Fruit fly (Drosophila melanogaster) whole organism, embryonic: ENCODE measurements around the gene ssp3.

Experiments used
- Antp ChIP-seq: fragments of 200-800 bp; sonication (Bioruptor generic); optimal IDR thresholded peaks from 3 replicates; lab custom pipeline; 2016; ENCODE audit warnings: missing biosample characterization, missing genetic modification characterization
- Awh ChIP-seq: fragments of 200-800 bp; sonication (Bioruptor generic); IDR thresholded peaks from 2 replicates; pipeline ENCODE4, ENCODE4 v1.3.6; 2022; ENCODE audit warnings: missing biosample characterization, missing genetic modification characterization
- CG10565 ChIP-seq: fragments of 200-800 bp; sonication (Bioruptor generic); optimal IDR thresholded peaks from 3 replicates; lab custom pipeline; 2016; ENCODE audit warnings: missing biosample characterization, mild to moderate bottlenecking, missing genetic modification characterization
- CG10959 ChIP-seq: fragments of 200-800 bp; sonication (Bioruptor generic); IDR thresholded peaks from 2 replicates; pipeline ENCODE4 v1.3.6; 2022; ENCODE audit warnings: missing biosample characterization, missing genetic modification characterization
- CG11723 ChIP-seq: fragments of 200-800 bp; sonication (Bioruptor generic); optimal IDR thresholded peaks from 2 replicates; lab custom pipeline; 2017; ENCODE audit warnings: missing biosample characterization, mild to moderate bottlenecking, missing genetic modification characterization
- CG12219 ChIP-seq: fragments of 200-800 bp; sonication (Bioruptor generic); optimal IDR thresholded peaks from 3 replicates; lab custom pipeline; 2018; ENCODE audit warnings: missing biosample characterization, mild to moderate bottlenecking, missing genetic modification characterization
- CG12942 ChIP-seq: fragments of 200-800 bp; sonication (Bioruptor generic); optimal IDR thresholded peaks from 3 replicates; lab custom pipeline; 2016; ENCODE audit warnings: missing biosample characterization, missing genetic modification characterization
- CG14014 ChIP-seq: fragments of 200-800 bp; sonication (Bioruptor generic); IDR thresholded peaks from 2 replicates; pipeline ENCODE4 v1.3.6; 2022; ENCODE audit warnings: missing biosample characterization, missing genetic modification characterization
- CG1603 ChIP-seq: fragments of 200-800 bp; sonication (Bioruptor generic); optimal IDR thresholded peaks from 2 replicates; lab custom pipeline; 2019; ENCODE audit warnings: missing biosample characterization, mild to moderate bottlenecking, missing genetic modification characterization, moderate library complexity
- CG16813 ChIP-seq: fragments of 200-800 bp; sonication (Bioruptor generic); IDR thresholded peaks from 3 replicates; pipeline ENCODE4 v1.3.6; 2022; ENCODE audit warnings: missing biosample characterization, missing genetic modification characterization; ENCODE audit not compliant: partially characterized antibody
- CG31365 ChIP-seq: fragments of 200-800 bp; sonication (Bioruptor generic); optimal IDR thresholded peaks from 2 replicates; lab custom pipeline; 2018; ENCODE audit warnings: missing biosample characterization, mild to moderate bottlenecking, missing genetic modification characterization
- CG31441 ChIP-seq: fragments of 200-800 bp; sonication (Bioruptor generic); IDR thresholded peaks from 2 replicates; pipeline ENCODE4 v1.3.6; 2022; ENCODE audit warnings: missing biosample characterization, missing genetic modification characterization
- CG34224 ChIP-seq: fragments of 200-800 bp; sonication (Bioruptor generic); IDR thresholded peaks from 3 replicates; pipeline ENCODE4 v1.3.6; 2022; ENCODE audit warnings: missing biosample characterization, missing genetic modification characterization; ENCODE audit not compliant: partially characterized antibody
- CG3726 ChIP-seq: fragments of 200-800 bp; sonication (Bioruptor generic); IDR thresholded peaks from 3 replicates; pipeline ENCODE4, ENCODE4 v1.3.6; 2022; ENCODE audit warnings: missing biosample characterization, missing genetic modification characterization
- CG4730 ChIP-seq: fragments of 200-800 bp; sonication (Bioruptor generic); IDR thresholded peaks from 2 replicates; pipeline ENCODE4 v1.3.6; 2022; ENCODE audit warnings: missing biosample characterization, missing genetic modification characterization
- CG5180 ChIP-seq: fragments of 200-800 bp; sonication (Bioruptor generic); optimal IDR thresholded peaks from 3 replicates; lab custom pipeline; 2017; ENCODE audit warnings: missing biosample characterization, missing genetic modification characterization, mild to moderate bottlenecking, moderate library complexity, missing genetic modification reagents
- CG6254 ChIP-seq: fragments of 200-800 bp; sonication (Bioruptor generic); optimal IDR thresholded peaks from 3 replicates; lab custom pipeline; 2017; ENCODE audit warnings: mild to moderate bottlenecking, missing biosample characterization, missing genetic modification reagents, missing genetic modification characterization
- CG7786 ChIP-seq: fragments of 200-800 bp; sonication (Bioruptor generic); optimal IDR thresholded peaks from 2 replicates; lab custom pipeline; 2016; ENCODE audit warnings: missing biosample characterization, missing genetic modification characterization
- CG7928 ChIP-seq: fragments of 200-800 bp; sonication (Bioruptor generic); optimal IDR thresholded peaks from 2 replicates; lab custom pipeline; 2017; ENCODE audit warnings: missing biosample characterization, mild to moderate bottlenecking, missing genetic modification characterization
- CG8089 ChIP-seq: fragments of 200-800 bp; sonication (Bioruptor generic); optimal IDR thresholded peaks from 3 replicates; lab custom pipeline; 2016; ENCODE audit warnings: missing biosample characterization, missing genetic modification characterization
- CG9609 ChIP-seq: fragments of 200-800 bp; sonication (Bioruptor generic); optimal IDR thresholded peaks from 3 replicates; lab custom pipeline; 2016; ENCODE audit warnings: missing biosample characterization, missing genetic modification characterization
- Dp ChIP-seq: fragments of 200-800 bp; sonication (Bioruptor generic); optimal IDR thresholded peaks from 2 replicates; lab custom pipeline; 2018; ENCODE audit warnings: missing biosample characterization, mild to moderate bottlenecking, missing genetic modification characterization, moderate library complexity
- Dref ChIP-seq: fragments of 200-800 bp; sonication (Bioruptor generic); IDR thresholded peaks from 2 replicates; pipeline ENCODE4 v1.3.6; 2022; ENCODE audit warnings: missing biosample characterization, missing genetic modification characterization
- H15 ChIP-seq: fragments of 200-800 bp; sonication (Bioruptor generic); IDR thresholded peaks from 3 replicates; pipeline ENCODE4 v1.3.6; 2022; ENCODE audit warnings: missing biosample characterization, missing genetic modification characterization
- Hr39 ChIP-seq: fragments of >200 bp; optimal IDR thresholded peaks from 2 replicates; lab custom pipeline; 2017
- Kr ChIP-seq: fragments of 200-800 bp; sonication (Bioruptor generic); optimal IDR thresholded peaks from 2 replicates; lab custom pipeline; 2017; ENCODE audit warnings: missing biosample characterization, mild to moderate bottlenecking, missing genetic modification characterization
- MBD-R2 ChIP-seq: fragments of 200-800 bp; sonication (Bioruptor generic); IDR thresholded peaks from 2 replicates; pipeline ENCODE4 v1.3.6; 2022; ENCODE audit warnings: missing biosample characterization, missing genetic modification characterization
- MTF-1 ChIP-seq: fragments of 200-800 bp; sonication (Bioruptor generic); optimal IDR thresholded peaks from 2 replicates; lab custom pipeline; 2018; ENCODE audit warnings: missing biosample characterization, mild to moderate bottlenecking, missing genetic modification characterization, borderline replicate concordance
- Rfx ChIP-seq: fragments of 200-800 bp; sonication (Bioruptor generic); IDR thresholded peaks from 2 replicates; pipeline ENCODE4 v1.3.6; 2022; ENCODE audit warnings: missing biosample characterization, missing genetic modification characterization
- Ssrp ChIP-seq: fragments of 200-800 bp; sonication (Bioruptor generic); optimal IDR thresholded peaks from 2 replicates; lab custom pipeline; 2018; ENCODE audit warnings: missing biosample characterization, mild to moderate bottlenecking, missing genetic modification characterization, moderate library complexity
- bigmax ChIP-seq: fragments of 200-800 bp; sonication (Bioruptor generic); optimal IDR thresholded peaks from 2 replicates; lab custom pipeline; 2018; ENCODE audit warnings: missing biosample characterization, mild to moderate bottlenecking, missing genetic modification characterization
- br ChIP-seq: fragments of >200 bp; optimal IDR thresholded peaks from 2 replicates; lab custom pipeline; 2017
- chn ChIP-seq: fragments of 200-800 bp; sonication (Bioruptor generic); optimal IDR thresholded peaks from 2 replicates; lab custom pipeline; 2016; ENCODE audit warnings: missing biosample characterization, missing genetic modification characterization
- crc ChIP-seq: fragments of 200-800 bp; sonication (Bioruptor generic); optimal IDR thresholded peaks from 2 replicates; lab custom pipeline; 2016; ENCODE audit warnings: missing biosample characterization, missing genetic modification characterization
- crol ChIP-seq: fragments of 200-800 bp; sonication (Bioruptor generic); IDR thresholded peaks from 2 replicates; pipeline ENCODE4 v1.3.6; 2022; ENCODE audit warnings: missing biosample characterization, missing genetic modification characterization
- da ChIP-seq: fragments of 200-800 bp; sonication (Bioruptor generic); optimal IDR thresholded peaks from 2 replicates; lab custom pipeline; 2016; ENCODE audit warnings: missing biosample characterization, missing genetic modification characterization
- fd3F ChIP-seq: fragments of 200-800 bp; sonication (Bioruptor generic); optimal IDR thresholded peaks from 2 replicates; lab custom pipeline; 2018; ENCODE audit warnings: missing biosample characterization, mild to moderate bottlenecking, missing genetic modification characterization, moderate library complexity
- gce ChIP-seq: fragments of 200-800 bp; sonication (Bioruptor generic); IDR thresholded peaks from 3 replicates; pipeline ENCODE4 v1.3.6; 2022; ENCODE audit warnings: missing biosample characterization, missing genetic modification characterization
- h ChIP-seq: fragments of >200 bp; optimal IDR thresholded peaks from 2 replicates; lab custom pipeline; 2017
- lov ChIP-seq, 2 experiments: fragments of 200-800 bp in 1 of 2; fragments of >200 bp in 1 of 2; sonication (Bioruptor generic) in 1 of 2; IDR thresholded peaks in 1 of 2; optimal IDR thresholded peaks in 1 of 2; 2 replicates in 1 of 2; 3 replicates in 1 of 2; pipeline versions ENCODE4 v1.3.6 to Lab custom; 2017 to 2022; ENCODE audit warnings: missing biosample characterization in 1 of 2, missing genetic modification characterization in 1 of 2
- luna ChIP-seq: fragments of 200-800 bp; sonication (Bioruptor generic); optimal IDR thresholded peaks from 2 replicates; lab custom pipeline; 2016; ENCODE audit warnings: missing biosample characterization, missing genetic modification characterization
- pb ChIP-seq: fragments of 200-800 bp; sonication (Bioruptor generic); optimal IDR thresholded peaks from 3 replicates; lab custom pipeline; 2016; ENCODE audit warnings: missing biosample characterization, missing genetic modification characterization
- prd ChIP-seq, 3 experiments: fragments of >200 bp in 2 of 3; fragments of 200-800 bp in 1 of 3; sonication (Bioruptor generic) in 1 of 3; optimal IDR thresholded peaks in 2 of 3; IDR thresholded peaks in 1 of 3; 2 replicates in 2 of 3; 3 replicates in 1 of 3; pipeline versions ENCODE4 v1.3.6 to Lab custom; 2017 to 2022; ENCODE audit warnings: missing biosample characterization in 1 of 3, missing genetic modification characterization in 1 of 3
- repo ChIP-seq: fragments of 200-800 bp; sonication (Bioruptor generic); optimal IDR thresholded peaks from 2 replicates; lab custom pipeline; 2016; ENCODE audit warnings: missing biosample characterization, missing genetic modification characterization
- sens-2 ChIP-seq: fragments of 200-800 bp; sonication (Bioruptor generic); IDR thresholded peaks from 2 replicates; pipeline ENCODE4 v1.3.6; 2022; ENCODE audit warnings: missing biosample characterization, missing genetic modification characterization
- sug ChIP-seq: fragments of 200-800 bp; optimal IDR thresholded peaks from 2 replicates; lab custom pipeline; 2019; ENCODE audit warnings: missing biosample characterization, mild to moderate bottlenecking, missing genetic modification characterization, moderate library complexity
- ttk ChIP-seq: fragments of 200-800 bp; sonication (Bioruptor generic); IDR thresholded peaks from 2 replicates; pipeline ENCODE4 v2.1.2; 2022; ENCODE audit warnings: missing biosample characterization, missing genetic modification characterization
- unc-4 ChIP-seq: fragments of 200-800 bp; sonication (Bioruptor generic); IDR thresholded peaks from 2 replicates; pipeline ENCODE4 v1.3.6; 2022; ENCODE audit warnings: missing biosample characterization, missing genetic modification characterization; ENCODE audit not compliant: partially characterized antibody
- vnd ChIP-seq: fragments of 200-800 bp; sonication (Bioruptor generic); IDR thresholded peaks from 3 replicates; pipeline ENCODE4 v1.3.6; 2022; ENCODE audit warnings: missing biosample characterization, missing genetic modification characterization; ENCODE audit not compliant: partially characterized antibody
- zf30C ChIP-seq: fragments of 200-800 bp; sonication (Bioruptor generic); optimal IDR thresholded peaks from 3 replicates; lab custom pipeline; 2018; ENCODE audit warnings: missing biosample characterization, mild to moderate bottlenecking, missing genetic modification characterization

Gene ssp3

dm6 chr2L:18944175-18945012 lies 634 bp upstream of the ssp3 start (continued):
- TF ChIP-seq MTF-1 (GFP tag; lab: Kevin White, UChicago) (no peak), Hr39 (no peak), H15 (no peak), h (no peak), CG9609 (GFP tag; lab: Kevin White, UChicago) (no peak), luna (GFP tag; lab: Kevin White, UChicago) (no peak), CG10959 (GFP tag; lab: Robert Waterston, UW) (no peak), CG14014 (GFP tag; lab: Robert Waterston, UW) (no peak), CG12219 (GFP tag; lab: Kevin White, UChicago) (no peak), CG3726 (no peak), Awh (GFP tag; lab: Robert Waterston, UW) (no peak), lov (optimal IDR thresholded peaks at IDR 0.05; lab: Kevin White, UChicago) (no peak), lov (GFP tag; IDR thresholded peaks at IDR 0.05; lab: Robert Waterston, UW) (no peak), ttk (GFP tag; lab: Robert Waterston, UW) (no peak), CG1603 (peak; percentile 28), sens-2 (GFP tag; lab: Robert Waterston, UW) (no peak), Rfx (GFP tag; lab: Robert Waterston, UW) (no peak), CG11723 (GFP tag; lab: Kevin White, UChicago) (no peak), Antp (no peak), CG6254 (peak; percentile 97), pb (no peak), gce (GFP tag; lab: Robert Waterston, UW) (no peak), CG5180 (GFP tag; lab: Kevin White, UChicago) (peak; percentile 67), da (GFP tag; lab: Kevin White, UChicago) (no peak), Kr (GFP tag; lab: Kevin White, UChicago) (peak; percentile 91), unc-4 (GFP tag; lab: Robert Waterston, UW) (no peak), fd3F (GFP tag; lab: Kevin White, UChicago) (no peak), crc (GFP tag; lab: Kevin White, UChicago) (no peak), chn (GFP tag; lab: Kevin White, UChicago) (no peak), CG31441 (GFP tag; lab: Robert Waterston, UW) (no peak), repo (GFP tag; lab: Kevin White, UChicago) (no peak), CG8089 (GFP tag; lab: Kevin White, UChicago) (no peak), sug (peak; percentile 48), crol (GFP tag; lab: Robert Waterston, UW) (no peak), CG4730 (no peak), zf30C (GFP tag; lab: Kevin White, UChicago) (no peak), CG31365 (tag; lab: Kevin White, UChicago) (peak; percentile 33), prd (optimal IDR thresholded peaks at IDR 0.05; lab: Kevin White, UChicago) (no peak), prd (GFP tag; IDR thresholded peaks at IDR 0.05; lab: Robert Waterston, UW) (no peak), Dp (GFP tag; lab: Kevin White, UChicago) (peak; percentile 96), Dref (GFP tag; lab: Robert Waterston, UW) (no peak), CG7786 (GFP tag; lab: Kevin White, UChicago) (no peak), CG34224 (no peak), bigmax (GFP tag; lab: Kevin White, UChicago) (peak; percentile 42), CG10565 (no peak), MBD-R2 (GFP tag; lab: Robert Waterston, UW) (no peak), CG16813 (GFP tag; lab: Robert Waterston, UW) (no peak), br (no peak), Ssrp (tag; lab: Kevin White, UChicago) (no peak), CG7928 (GFP tag; lab: Kevin White, UChicago) (no peak), vnd (no peak), CG12942 (no peak)
